Fruit fly (Drosophila melanogaster): ENCODE results near the gene CG1750.

DNA sequence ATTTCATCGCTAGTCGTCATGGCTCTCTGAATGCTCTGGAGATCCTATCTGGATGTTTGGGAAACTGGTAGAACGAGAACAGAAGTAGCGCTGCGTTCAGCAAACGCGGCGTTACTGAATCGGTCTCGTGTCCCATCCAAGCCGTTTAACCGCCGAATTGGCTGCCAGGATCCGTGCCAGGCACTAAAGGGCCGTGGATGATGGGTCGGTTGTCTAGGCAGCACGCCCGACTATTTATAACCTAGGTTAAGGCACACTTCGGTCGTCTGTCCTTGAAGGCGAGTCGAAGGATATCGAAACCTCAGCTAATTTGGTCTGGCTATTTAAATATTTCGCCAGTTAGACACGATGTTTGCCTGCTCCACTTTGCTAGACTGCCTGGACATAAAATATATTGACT, 19.4 kb downstream of the CG1750 start, which contains the start of gene CG15564:
- TF ChIP-seq CG2199 (GFP tag; IDR thresholded peaks at IDR 0.05) (no peak), CG1602 (GFP tag; optimal IDR thresholded peaks at IDR 0.05) (no peak), lola (GFP tag; optimal IDR thresholded peaks at IDR 0.05) (no peak), CG14965 (GFP tag; optimal IDR thresholded peaks at IDR 0.05; ENCODE audit: borderline replicate concordance) (no peak), br (optimal IDR thresholded peaks at IDR 0.05) (no peak), YL-1 (GFP tag; optimal IDR thresholded peaks at IDR 0.05) (no peak), Gug (GFP tag; IDR thresholded peaks at IDR 0.05) (no peak), CG15269 (tag; optimal IDR thresholded peaks at IDR 0.05) (no peak), wek (GFP tag; optimal IDR thresholded peaks at IDR 0.05) (no peak), CG9437 (GFP tag; optimal IDR thresholded peaks at IDR 0.05) (no peak), CG12219 (GFP tag; optimal IDR thresholded peaks at IDR 0.05) (no peak)

All from whole organism, embryonic.